Worm (Caenorhabditis elegans) whole organism, late embryonic: ENCODE measurements around the gene F22B5.10.

Source experiments
- C08G9.2 ChIP-seq: sonication (generic microtip); optimal IDR thresholded peaks from 2 replicates; lab custom pipeline; 2016; ENCODE audit warnings: mild to moderate bottlenecking, missing genetic modification characterization, moderate library complexity, missing compliant biosample characterization
- K09A11.1 ChIP-seq: sonication (generic microtip); optimal IDR thresholded peaks from 2 replicates; lab custom pipeline; 2017; ENCODE audit warnings: antibody characterized with exemption, mild to moderate bottlenecking, missing genetic modification characterization, missing compliant biosample characterization; ENCODE audit not compliant: insufficient read depth
- ama-1 ChIP-seq: fragments of 150-350 bp; optimal IDR thresholded peaks from 2 replicates; lab custom pipeline; 2014
- ceh-14 ChIP-seq: sonication (generic microtip); optimal IDR thresholded peaks from 2 replicates; lab custom pipeline; 2016; ENCODE audit warnings: missing genotype, missing genetic modification characterization, missing compliant biosample characterization
- ceh-22 ChIP-seq: sonication (generic microtip); optimal IDR thresholded peaks from 2 replicates; lab custom pipeline; 2017; ENCODE audit warnings: missing biosample characterization, missing genetic modification characterization
- ceh-24 ChIP-seq: sonication (generic microtip); optimal IDR thresholded peaks from 2 replicates; lab custom pipeline; 2016; ENCODE audit warnings: mild to moderate bottlenecking, missing genetic modification characterization, missing compliant biosample characterization
- ceh-45 ChIP-seq: fragments of 200-800 bp; sonication (Bioruptor generic); IDR thresholded peaks from 2 replicates; pipeline ENCODE4 v1.3.6; 2022; ENCODE audit warnings: missing genetic modification reagents, missing genetic modification characterization, missing compliant biosample characterization
- ceh-9 ChIP-seq: sonication (generic microtip); optimal IDR thresholded peaks from 2 replicates; lab custom pipeline; 2016; ENCODE audit warnings: mild to moderate bottlenecking, missing genetic modification characterization, inconsistent platforms, missing compliant biosample characterization
- che-1 ChIP-seq: sonication (generic microtip); optimal IDR thresholded peaks from 2 replicates; lab custom pipeline; 2016; ENCODE audit warnings: mild to moderate bottlenecking, missing genetic modification characterization, missing compliant biosample characterization
- dmd-4 ChIP-seq: sonication (generic microtip); optimal IDR thresholded peaks from 2 replicates; lab custom pipeline; 2016; ENCODE audit warnings: borderline replicate concordance, missing genetic modification characterization, missing compliant biosample characterization
- dve-1 ChIP-seq: sonication (generic microtip); optimal IDR thresholded peaks from 2 replicates; lab custom pipeline; 2017; ENCODE audit warnings: antibody characterized with exemption, mild to moderate bottlenecking, missing genetic modification characterization, missing compliant biosample characterization
- elt-2 ChIP-seq: sonication (generic microtip); optimal IDR thresholded peaks from 2 replicates; lab custom pipeline; 2016; ENCODE audit warnings: missing genetic modification reagents, missing genetic modification characterization, missing compliant biosample characterization
- elt-4 ChIP-seq: sonication (generic microtip); optimal IDR thresholded peaks from 2 replicates; lab custom pipeline; 2016; ENCODE audit warnings: missing genetic modification characterization, missing compliant biosample characterization
- fax-1 ChIP-seq: sonication (generic microtip); optimal IDR thresholded peaks from 2 replicates; lab custom pipeline; 2016; ENCODE audit warnings: missing genotype, missing genetic modification characterization, missing compliant biosample characterization
- hlh-13 ChIP-seq: fragments of 200-800 bp; sonication (Bioruptor generic); optimal IDR thresholded peaks from 2 replicates; lab custom pipeline; 2018; ENCODE audit warnings: mild to moderate bottlenecking, missing genetic modification characterization, missing compliant biosample characterization
- hlh-15 ChIP-seq: sonication (generic microtip); optimal IDR thresholded peaks from 2 replicates; lab custom pipeline; 2016; ENCODE audit warnings: missing genetic modification characterization, missing compliant biosample characterization
- hlh-30 ChIP-seq: sonication (generic microtip); optimal IDR thresholded peaks from 2 replicates; lab custom pipeline; 2017; ENCODE audit warnings: antibody characterized with exemption, missing genetic modification characterization, missing compliant biosample characterization; ENCODE audit not compliant: insufficient read depth
- lin-11 ChIP-seq: fragments of 200-800 bp; sonication (Bioruptor generic); optimal IDR thresholded peaks from 2 replicates; lab custom pipeline; 2018; ENCODE audit warnings: mild to moderate bottlenecking, missing genetic modification characterization, missing compliant biosample characterization
- mec-3 ChIP-seq: sonication (generic microtip); optimal IDR thresholded peaks from 2 replicates; lab custom pipeline; 2016; ENCODE audit warnings: borderline replicate concordance, missing genetic modification characterization, missing compliant biosample characterization
- nfya-1 ChIP-seq: sonication (generic microtip); optimal IDR thresholded peaks from 2 replicates; lab custom pipeline; 2017; ENCODE audit warnings: missing genetic modification characterization, mild to moderate bottlenecking, missing compliant biosample characterization, antibody characterized with exemption, moderate library complexity
- nhr-232 ChIP-seq: sonication (generic microtip); optimal IDR thresholded peaks from 2 replicates; lab custom pipeline; 2016; ENCODE audit warnings: missing genetic modification characterization, missing compliant biosample characterization
- odd-2 ChIP-seq: sonication (generic microtip); optimal IDR thresholded peaks from 2 replicates; lab custom pipeline; 2017; ENCODE audit warnings: antibody characterized with exemption, mild to moderate bottlenecking, missing genetic modification characterization, missing compliant biosample characterization
- pha-4 ChIP-seq: fragments of 150-350 bp; optimal IDR thresholded peaks from 2 replicates; lab custom pipeline; 2018; ENCODE audit warnings: missing biosample characterization, missing genetic modification reagents, missing genetic modification characterization
- pqm-1 ChIP-seq: sonication (generic microtip); optimal IDR thresholded peaks from 2 replicates; lab custom pipeline; 2016; ENCODE audit warnings: missing genetic modification characterization, missing compliant biosample characterization
- pros-1 ChIP-seq: fragments of 150-350 bp; optimal IDR thresholded peaks from 2 replicates; lab custom pipeline; 2014; ENCODE audit warnings: missing biosample characterization, missing genetic modification reagents, missing genetic modification characterization
- rnt-1 ChIP-seq: sonication (generic microtip); optimal IDR thresholded peaks from 2 replicates; lab custom pipeline; 2016; ENCODE audit warnings: missing genetic modification characterization, missing compliant biosample characterization
- sdc-2 ChIP-seq: sonication (generic microtip); optimal IDR thresholded peaks from 2 replicates; lab custom pipeline; 2016; ENCODE audit warnings: missing genotype, missing genetic modification characterization, missing compliant biosample characterization
- sox-4 ChIP-seq: sonication (generic microtip); optimal IDR thresholded peaks from 2 replicates; lab custom pipeline; 2017; ENCODE audit warnings: mild to moderate bottlenecking, missing genetic modification characterization, inconsistent platforms, missing compliant biosample characterization
- tbx-2 ChIP-seq: sonication (generic microtip); optimal IDR thresholded peaks from 2 replicates; lab custom pipeline; 2016; ENCODE audit warnings: missing genetic modification characterization, missing compliant biosample characterization
- unc-3 ChIP-seq, 2 experiments: fragments of 200-800 bp in 1 of 2; sonication (Bioruptor generic) in 1 of 2; sonication (generic microtip) in 1 of 2; conservative IDR thresholded peaks in 1 of 2; optimal IDR thresholded peaks in 1 of 2; 2 replicates each; pipeline versions ENCODE4 v1.3.6 to Lab custom; 2016 to 2022; ENCODE audit warnings: missing compliant biosample characterization in 2 of 2, missing genetic modification characterization in 2 of 2, missing genetic modification reagents in 1 of 2
- unc-55 ChIP-seq: sonication (generic microtip); optimal IDR thresholded peaks from 2 replicates; lab custom pipeline; 2017; ENCODE audit warnings: missing biosample characterization, missing genetic modification reagents, missing genetic modification characterization
- unc-86 ChIP-seq: sonication (generic microtip); optimal IDR thresholded peaks from 2 replicates; lab custom pipeline; 2016; ENCODE audit warnings: missing genetic modification characterization, missing compliant biosample characterization
- zip-5 ChIP-seq: sonication (generic microtip); optimal IDR thresholded peaks from 2 replicates; lab custom pipeline; 2016; ENCODE audit warnings: missing genetic modification characterization, missing compliant biosample characterization

Gene F22B5.10

ce11 chrII:8442176-8442575, 24.8 kb upstream of the F22B5.10 start:
- TF ChIP-seq elt-2 (tag; lab: Kevin White, UChicago): peak; percentile 25
- TF ChIP-seq fax-1 (tag; lab: Kevin White, UChicago): no peak
- no peak for TF ChIP-seq unc-3 (GFP tag; conservative IDR thresholded peaks at IDR 0.05; lab: Robert Waterston, UW)
- TF ChIP-seq unc-3 (tag; optimal IDR thresholded peaks at IDR 0.05; lab: Kevin White, UChicago): peak; percentile 10
- TF ChIP-seq tbx-2 (tag; lab: Kevin White, UChicago): peak; percentile 14
- peak; percentile 35 for TF ChIP-seq dve-1 (tag; lab: Kevin White, UChicago)
- TF ChIP-seq odd-2 (tag; lab: Kevin White, UChicago): no peak
- TF ChIP-seq unc-86 (tag; lab: Kevin White, UChicago): peak; percentile 14
- TF ChIP-seq nfya-1 (tag; lab: Kevin White, UChicago): peak; percentile 28
- TF ChIP-seq, all 69 proteins: peak for 6

- no peak for TF ChIP-seq unc-86 (tag; lab: Kevin White, UChicago)
- TF ChIP-seq elt-4 (tag; lab: Kevin White, UChicago): no peak
- no peak for TF ChIP-seq unc-55 (GFP tag; lab: Kevin White, UChicago)
- TF ChIP-seq hlh-15 (tag; lab: Kevin White, UChicago): no peak
- TF ChIP-seq ceh-14: no peak
- TF ChIP-seq zip-5: no peak
Observed at ce11 chrII:8442717-8443223, 24.2 kb upstream of the F22B5.10 start, which contains the start of gene eif-3.G. Gene eif-3.G (plus strand): TSS chrII:8442767.

ce11 chrII:8444007-8444406, 23.0 kb upstream of the F22B5.10 start, which contains the start of gene evl-20:
Gene evl-20 (plus strand): TSS chrII:8444307.
- TF ChIP-seq che-1 (no peak), ceh-45 (GFP tag; lab: Robert Waterston, UW) (no peak), K09A11.1 (tag; lab: Kevin White, UChicago) (no peak), mec-3 (tag; lab: Kevin White, UChicago) (no peak), hlh-30 (tag; lab: Kevin White, UChicago) (no peak), unc-86 (tag; lab: Kevin White, UChicago) (no peak), ama-1 (lab: Kevin White, UChicago) (no peak), sdc-2 (tag; lab: Kevin White, UChicago) (no peak), rnt-1 (tag; lab: Kevin White, UChicago) (no peak), ceh-22 (tag; lab: Kevin White, UChicago) (no peak), sox-4 (tag; lab: Kevin White, UChicago) (no peak), pros-1 (tag; lab: Kevin White, UChicago) (no peak), fax-1 (tag; lab: Kevin White, UChicago) (no peak), dmd-4 (no peak), pha-4 (no peak), elt-4 (tag; lab: Kevin White, UChicago) (no peak), nhr-232 (no peak), lin-11 (tag; lab: Kevin White, UChicago) (no peak), hlh-13 (no peak)

- TF ChIP-seq ceh-9 (no peak), ama-1 (lab: Kevin White, UChicago) (no peak), pqm-1 (tag; lab: Kevin White, UChicago) (no peak), hlh-30 (tag; lab: Kevin White, UChicago) (no peak), ceh-24 (tag; lab: Kevin White, UChicago) (no peak), unc-86 (tag; lab: Kevin White, UChicago) (no peak), C08G9.2 (tag; lab: Kevin White, UChicago) (no peak)
Observed at ce11 chrII:8446731-8447130, 20.2 kb upstream of the F22B5.10 start, which contains the start of gene cut-3. Gene cut-3 (minus strand): TSS chrII:8446831.
